Fruit fly (Drosophila melanogaster) ovary, adult (tissue): ENCODE data around the gene CG6321.
A peak's percentile ranks its signal among the peaks of the same experiment; 100 is the strongest.

ENCODE experiments used
- CG17801 ChIP-seq: fragments of 200-800 bp; optimal IDR thresholded peaks from 2 replicates; lab custom pipeline; 2019; ENCODE audit warnings: missing biosample characterization, mild to moderate bottlenecking, missing genetic modification characterization, moderate library complexity; ENCODE audit not compliant: partially characterized antibody

Gene CG6321

dm6 chr3L:11046559-11046958 lies 14.5 kb downstream of the CG6321 start:
- TF ChIP-seq CG17801 (GFP tag; lab: Kevin White, UChicago): peak; percentile 59

- TF ChIP-seq CG17801 (GFP tag; lab: Kevin White, UChicago): no peak
Measured at dm6 chr3L:11045009-11045408, 16.0 kb downstream of the CG6321 start.

dm6 chr3L:11043650-11044049 lies 17.4 kb downstream of the CG6321 start:
- TF ChIP-seq CG17801 (GFP tag; lab: Kevin White, UChicago): peak; percentile 31

DNA sequence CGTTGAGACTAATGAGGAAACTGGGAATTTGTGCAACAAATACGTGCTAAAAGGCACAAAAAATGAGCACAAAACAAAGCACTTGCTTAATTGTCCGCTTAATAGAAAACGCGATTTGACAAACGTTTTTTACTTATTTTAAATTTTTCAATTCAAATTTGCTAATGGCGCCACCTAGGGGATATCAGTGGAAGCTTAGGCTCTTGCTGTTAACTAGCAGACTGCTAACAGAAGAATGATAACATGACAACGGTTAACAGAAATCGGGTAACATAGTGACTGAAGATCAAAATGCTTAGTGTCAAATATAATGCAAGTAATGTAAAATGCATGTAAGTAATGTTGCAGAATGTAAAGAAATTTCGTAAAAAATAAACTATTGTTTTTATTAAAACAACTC lies 19.8 kb downstream of the CG6321 start:
- TF ChIP-seq CG17801 (GFP tag; lab: Kevin White, UChicago): no peak

- TF ChIP-seq CG17801 (GFP tag; lab: Kevin White, UChicago): no peak
Measured at dm6 chr3L:11035039-11035438, 26.0 kb downstream of the CG6321 start.

- TF ChIP-seq CG17801 (GFP tag; lab: Kevin White, UChicago): no peak
Measured at dm6 chr3L:11033327-11033975, 27.6 kb downstream of the CG6321 start.

DNA sequence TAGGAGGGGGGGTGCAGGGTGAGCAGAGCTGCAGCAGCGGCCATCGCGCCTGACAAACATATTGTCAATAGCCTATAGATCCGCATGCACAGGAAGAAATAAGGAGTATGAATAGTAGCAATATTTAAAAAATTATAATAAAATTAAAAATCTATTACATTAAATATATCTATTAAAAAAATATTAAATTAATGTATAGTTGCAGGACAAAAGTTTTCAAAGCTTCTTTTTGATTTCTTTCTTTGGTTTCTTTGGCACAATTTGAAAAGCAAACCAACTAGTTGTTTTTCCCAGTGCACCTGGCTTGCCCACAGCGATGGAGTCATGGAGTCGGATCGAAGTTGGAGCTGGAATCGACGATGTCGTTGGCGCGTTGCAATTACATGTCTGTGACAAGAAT lies 29.2 kb downstream of the CG6321 start:
- TF ChIP-seq CG17801 (GFP tag; lab: Kevin White, UChicago): no peak

- no peak for TF ChIP-seq CG17801 (GFP tag; lab: Kevin White, UChicago)
Measured at dm6 chr3L:11027279-11027678, 33.7 kb downstream of the CG6321 start, which contains the start of gene CG32081. Gene CG32081, plus strand, starts transcription at chr3L:11027579.

DNA sequence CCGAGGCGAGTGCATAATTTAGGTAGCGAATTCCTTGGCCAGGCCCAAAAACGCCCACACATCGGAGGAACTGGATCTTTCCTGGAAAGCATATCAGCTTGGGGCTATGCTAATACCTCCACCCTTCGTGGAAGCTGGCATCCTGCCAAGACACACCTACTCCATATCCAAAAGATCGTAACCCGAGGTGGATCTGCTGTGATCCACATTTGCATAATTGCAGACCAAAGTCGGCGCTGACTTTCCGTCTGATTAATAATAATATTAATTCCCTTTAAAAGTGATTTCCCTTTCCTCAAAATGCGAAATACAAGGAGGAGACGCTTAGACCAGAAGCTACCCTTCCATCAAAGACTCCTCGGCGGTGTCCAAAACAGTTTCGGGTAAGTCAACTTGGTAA lies 35.8 kb downstream of the CG6321 start, which contains the start of gene CG32079:
Gene CG32079 (plus strand): TSS at position 301 of the 400 bp plus-strand sequence.
- no peak for TF ChIP-seq CG17801 (GFP tag; lab: Kevin White, UChicago)

DNA sequence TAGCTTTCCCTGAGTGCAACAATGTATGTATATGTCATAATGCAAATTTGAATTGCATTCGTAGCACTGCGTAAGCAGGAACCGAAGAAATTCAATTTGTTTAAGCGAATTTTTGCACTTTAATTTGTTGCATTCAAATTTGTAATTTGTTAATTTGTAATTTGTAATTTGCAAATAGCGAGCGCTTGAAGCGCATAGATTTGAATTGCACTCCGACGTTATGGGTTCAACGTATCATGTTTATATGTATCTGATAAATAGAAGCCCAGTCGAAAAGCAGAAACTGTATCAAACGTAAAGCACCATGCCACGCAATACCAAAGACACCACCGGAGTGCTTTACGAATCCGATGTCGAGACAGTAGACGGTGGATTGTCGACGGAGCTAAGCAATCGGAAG lies 37.8 kb downstream of the CG6321 start, which contains the start of gene Fad2:
Gene Fad2 (plus strand): TSS at position 301 of the 400 bp plus-strand sequence.
- TF ChIP-seq CG17801 (GFP tag; lab: Kevin White, UChicago): no peak

DNA sequence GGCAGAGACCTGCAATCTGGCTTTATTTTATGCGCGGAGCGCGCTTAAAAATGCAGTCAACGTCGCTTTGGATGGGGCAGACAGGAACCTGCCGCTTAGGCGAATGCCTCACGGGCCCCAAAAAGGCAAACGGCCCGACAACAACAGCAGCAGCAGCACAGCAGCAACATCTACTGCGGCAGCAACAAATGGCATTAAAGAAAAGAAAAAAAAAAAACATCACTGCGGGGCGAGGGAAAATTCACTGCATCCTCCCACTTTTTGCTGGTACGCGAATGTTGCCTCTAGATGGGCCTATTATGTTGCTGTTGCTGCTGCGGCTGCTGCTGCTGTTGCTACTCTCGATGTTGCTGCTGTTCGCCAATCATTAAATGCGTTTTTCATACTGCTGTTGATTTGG lies 39.1 kb downstream of the CG6321 start:
- TF ChIP-seq CG17801 (GFP tag; lab: Kevin White, UChicago): no peak

DNA sequence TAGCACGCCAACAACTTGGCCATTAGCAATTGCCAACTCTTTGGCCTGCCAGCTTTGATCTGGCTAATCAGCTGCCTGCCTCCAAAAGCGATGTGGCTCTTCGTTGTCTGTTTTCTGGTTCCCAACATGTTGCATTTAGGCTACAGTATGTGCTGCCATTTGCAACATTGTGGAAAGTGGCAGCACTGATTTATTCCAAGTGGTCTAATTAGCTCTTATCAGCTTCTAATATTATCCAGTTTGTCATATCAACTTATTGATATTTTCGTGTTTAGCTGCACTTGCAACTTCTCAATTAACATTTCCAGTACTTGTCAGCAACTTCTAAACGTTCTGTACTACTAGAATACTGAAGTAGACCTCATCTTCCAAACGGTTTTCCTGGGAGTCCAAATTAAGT lies 41.0 kb downstream of the CG6321 start:
- no peak for TF ChIP-seq CG17801 (GFP tag; lab: Kevin White, UChicago)

DNA sequence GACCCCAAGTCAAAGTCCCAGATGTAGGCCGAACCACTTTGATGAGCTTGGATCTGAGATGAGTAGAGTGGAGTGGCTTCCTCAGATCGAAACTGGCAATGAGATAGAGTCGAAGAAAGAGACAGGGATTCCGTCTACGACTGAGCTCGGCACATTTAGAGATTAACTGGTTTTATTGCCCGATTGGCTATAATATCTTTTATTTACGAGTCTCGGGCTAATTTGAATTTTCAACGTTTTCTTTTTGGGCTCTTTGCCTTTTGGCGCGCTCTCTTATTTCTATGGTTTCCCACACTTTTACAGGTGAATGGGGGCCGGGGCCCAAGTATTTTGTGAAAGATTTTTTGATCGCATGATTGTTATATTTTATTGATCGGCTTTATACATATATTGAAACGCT lies 45.8 kb downstream of the CG6321 start:
- TF ChIP-seq CG17801 (GFP tag; lab: Kevin White, UChicago): no peak

dm6 chr3L:11011610-11012202 lies 49.3 kb downstream of the CG6321 start:
- TF ChIP-seq CG17801 (GFP tag; lab: Kevin White, UChicago): no peak

DNA sequence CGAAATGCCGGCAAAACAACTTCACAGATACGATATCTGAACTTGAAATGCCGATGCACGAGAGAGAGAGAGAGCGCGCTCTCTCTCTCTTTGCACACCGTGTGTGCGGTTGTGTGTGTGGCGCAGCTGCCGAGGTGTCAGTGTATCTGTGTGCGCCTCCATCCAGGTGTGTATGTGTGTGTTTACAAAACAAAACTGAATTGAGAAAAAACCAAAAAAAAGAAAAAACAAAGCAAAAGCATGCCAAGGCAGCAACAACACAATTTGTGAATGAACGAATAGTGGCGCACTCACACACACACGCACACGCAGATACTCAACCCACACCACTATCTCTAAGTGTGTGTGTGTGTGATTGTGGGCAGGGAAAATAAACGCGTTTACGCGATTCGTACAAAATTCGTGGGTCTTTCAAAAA lies 50.6 kb downstream of the CG6321 start:
- TF ChIP-seq CG17801 (GFP tag; lab: Kevin White, UChicago): peak; percentile 80
